Fruit fly (Drosophila melanogaster): ENCODE measurements around the gene CG14543.

dm6 chr3R:26105407-26105806 lies 49.0 kb downstream of the CG14543 start:
- no peak for TF ChIP-seq NFAT (GFP tag; IDR thresholded peaks at IDR 0.05)
- no peak for TF ChIP-seq croc (GFP tag; conservative IDR thresholded peaks at IDR 0.05)
